Worm (Caenorhabditis elegans): ENCODE data around the gene B0252.1.

DNA sequence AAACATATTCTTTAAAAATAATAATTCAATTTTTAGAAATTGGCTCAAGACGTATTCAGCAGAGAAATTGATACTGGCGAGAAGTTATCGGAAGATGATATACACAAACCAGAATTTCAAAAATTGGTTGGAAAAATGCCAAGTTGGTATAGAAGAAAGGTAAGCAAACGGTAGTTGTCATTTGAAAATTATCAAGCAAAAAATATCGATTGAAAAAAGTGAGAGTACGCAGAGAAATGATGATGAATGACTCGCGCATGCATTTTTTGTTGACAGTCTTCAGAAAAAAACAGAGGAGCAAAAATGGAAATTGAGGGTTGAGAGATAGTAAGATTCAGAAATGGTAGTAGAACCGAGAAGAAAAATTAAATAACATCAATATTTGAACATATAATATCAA, 13.5 kb downstream of the B0252.1 start:
- TF ChIP-seq klf-2 (GFP tag; conservative IDR thresholded peaks at IDR 0.05) (no peak), T22C8.4 (GFP tag; IDR thresholded peaks at IDR 0.05) (no peak), ref-1 (GFP tag; conservative IDR thresholded peaks at IDR 0.05) (no peak), cog-1 (tag; optimal IDR thresholded peaks at IDR 0.05) (no peak), flt-1 (GFP tag; IDR thresholded peaks at IDR 0.05) (no peak), tab-1 (GFP tag; IDR thresholded peaks at IDR 0.05) (no peak), ztf-23 (GFP tag; IDR thresholded peaks at IDR 0.05) (no peak), ztf-29 (GFP tag; IDR thresholded peaks at IDR 0.05) (no peak), med-1 (GFP tag; optimal IDR thresholded peaks at IDR 0.05; ENCODE audit: insufficient read depth) (no peak)
